Fruit fly (Drosophila melanogaster): ENCODE data around the gene CG18764.
A peak's percentile ranks its signal among the peaks of the same experiment; 100 is the strongest.

The CG18764 gene

DNA sequence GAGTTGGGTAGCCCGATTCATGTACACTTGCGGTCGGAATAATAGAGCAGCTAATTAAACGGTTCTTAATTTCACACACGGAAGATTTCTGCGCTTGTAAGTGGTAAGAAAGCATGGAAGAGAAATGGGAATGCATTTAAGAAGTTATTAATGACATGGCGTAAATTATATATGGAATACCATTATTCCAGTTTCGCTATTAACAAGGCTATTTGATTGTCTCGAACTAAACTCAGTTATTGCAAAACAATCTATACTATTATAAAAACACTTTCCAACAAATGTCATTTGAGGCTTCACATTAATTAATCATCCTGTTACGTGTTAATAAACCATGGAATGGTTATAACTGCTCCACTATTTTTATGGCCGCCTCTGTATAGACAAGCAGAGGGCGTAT lies 10.5 kb upstream of the CG18764 start:
- TF ChIP-seq CG17801 (GFP tag; optimal IDR thresholded peaks at IDR 0.05; ENCODE audit: partially characterized antibody) = no peak

DNA sequence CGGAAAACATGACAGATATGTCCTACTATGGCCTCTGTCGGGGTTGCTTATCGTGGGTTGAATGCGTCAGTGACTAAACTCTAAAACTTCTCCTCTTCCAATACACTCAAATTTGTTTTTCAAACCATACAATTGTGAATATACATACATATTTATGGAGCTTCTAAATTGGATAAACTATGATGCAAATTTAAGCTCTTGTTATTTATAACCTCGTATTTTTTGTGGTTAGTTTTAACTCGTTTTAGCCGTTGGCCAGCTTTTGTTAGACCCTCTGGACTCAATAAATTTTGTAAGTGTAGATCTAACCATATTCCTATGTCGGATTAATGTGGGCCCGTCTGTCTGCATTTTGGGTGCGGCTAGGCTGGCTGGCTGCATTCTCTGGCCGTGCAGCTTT lies 9.3 kb upstream of the CG18764 start:
- TF ChIP-seq CG17801 (GFP tag; optimal IDR thresholded peaks at IDR 0.05; ENCODE audit: partially characterized antibody) = no peak

DNA sequence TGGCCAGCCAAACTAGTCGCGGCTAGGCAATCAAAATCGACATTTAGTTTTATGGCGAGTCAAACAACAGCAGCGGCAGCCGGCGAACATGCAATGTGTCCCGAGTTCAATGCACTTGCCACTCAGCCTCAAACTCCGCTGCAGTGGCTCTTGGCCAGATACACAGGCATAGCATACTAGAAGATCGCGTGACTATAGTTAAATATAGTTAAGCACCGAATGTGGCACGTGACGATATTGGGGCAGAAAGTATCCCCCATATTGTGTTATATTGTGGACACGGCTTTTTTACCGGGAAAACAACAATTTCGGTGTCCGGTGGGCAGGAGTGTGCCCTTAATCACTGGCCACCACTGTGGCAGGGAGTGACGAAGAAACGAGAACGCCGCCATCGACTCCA lies 8.8 kb upstream of the CG18764 start:
- TF ChIP-seq CG17801 (GFP tag; optimal IDR thresholded peaks at IDR 0.05; ENCODE audit: partially characterized antibody) = no peak

DNA sequence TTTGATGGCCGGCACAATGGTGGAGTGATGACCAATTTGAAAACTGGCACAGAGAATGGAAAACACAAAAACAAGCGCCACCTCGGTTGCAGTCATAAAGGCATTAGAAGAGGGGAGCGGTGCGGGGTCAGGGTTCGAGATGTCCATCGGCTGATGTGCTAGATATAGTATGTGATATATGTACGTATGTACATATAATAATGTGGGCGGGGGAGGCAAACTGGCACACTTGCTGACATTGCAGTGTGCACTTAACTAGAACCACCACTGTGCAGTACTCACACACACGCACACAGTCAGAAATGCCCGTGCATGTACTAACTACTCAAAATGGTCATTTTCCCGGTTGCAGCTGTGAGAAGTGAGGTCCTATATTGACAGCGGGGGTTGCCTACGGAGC lies 7.8 kb upstream of the CG18764 start:
- no peak for TF ChIP-seq CG17801 (GFP tag; optimal IDR thresholded peaks at IDR 0.05; ENCODE audit: partially characterized antibody)

DNA sequence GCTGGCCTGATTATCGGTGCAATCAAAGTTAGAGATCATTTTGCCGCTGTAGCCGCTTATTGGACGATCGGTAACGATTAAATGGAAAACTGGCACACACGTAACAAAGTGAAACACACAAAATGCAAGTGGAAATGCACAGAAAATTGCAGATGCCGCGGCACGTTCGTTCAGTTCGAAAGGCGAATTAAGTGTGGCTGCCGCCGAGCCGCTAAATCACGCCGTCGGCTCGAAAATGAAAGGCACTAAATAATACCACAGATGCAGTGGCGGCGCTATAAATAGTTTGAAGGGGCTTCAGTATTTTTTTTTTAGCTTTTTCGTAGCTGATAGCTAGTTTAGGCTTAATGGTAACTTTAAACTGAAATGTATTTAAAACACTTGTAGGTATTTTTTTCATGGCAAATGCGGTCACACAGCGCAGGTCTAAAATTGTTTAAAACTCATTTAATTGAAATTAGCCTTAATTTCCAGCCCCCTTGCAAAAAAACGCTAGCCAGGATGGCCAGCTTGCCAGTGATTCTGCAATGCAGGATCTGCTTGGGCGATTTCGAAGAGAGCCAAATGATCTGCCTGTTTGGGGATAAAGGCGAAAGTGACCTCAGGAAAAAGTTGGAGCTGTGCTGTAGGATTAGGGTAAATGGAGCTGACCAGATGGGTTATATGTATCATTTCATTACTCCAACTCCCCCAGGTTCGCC lies 6.8 kb upstream of the CG18764 start, which contains the start of the genes Jupiter and CG14710:
TSS of gene Jupiter (minus strand) at position 198 of the 701 bp plus-strand sequence.
TSS of gene CG14710 (plus strand) at position 382 of the 701 bp plus-strand sequence.
- peak; percentile 45 for TF ChIP-seq CG17801 (GFP tag; optimal IDR thresholded peaks at IDR 0.05; ENCODE audit: partially characterized antibody)

DNA sequence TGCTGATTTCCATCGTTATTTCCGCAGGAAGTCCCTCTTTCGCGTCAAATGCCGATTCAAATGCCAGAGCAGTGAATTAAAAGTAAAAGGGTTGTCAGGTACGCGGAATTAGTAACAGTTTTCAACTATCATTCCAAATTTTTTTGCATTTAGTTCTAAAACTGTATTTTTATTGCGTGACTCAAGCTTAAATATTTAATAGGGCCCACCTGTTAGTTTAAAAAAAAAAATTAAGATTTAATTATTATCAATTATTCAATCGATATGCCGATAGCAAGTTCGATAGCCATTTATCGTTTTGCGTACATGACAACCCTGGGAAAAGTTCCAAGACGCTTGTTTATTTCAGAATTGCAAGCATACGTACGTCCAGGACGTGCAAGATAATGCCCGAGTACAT lies 3.7 kb upstream of the CG18764 start, which contains the start of gene CG14711:
TSS of gene CG14711 (plus strand) at position 315 of the 400 bp plus-strand sequence.
- TF ChIP-seq CG17801 (GFP tag; optimal IDR thresholded peaks at IDR 0.05; ENCODE audit: partially characterized antibody) = peak; percentile 86

DNA sequence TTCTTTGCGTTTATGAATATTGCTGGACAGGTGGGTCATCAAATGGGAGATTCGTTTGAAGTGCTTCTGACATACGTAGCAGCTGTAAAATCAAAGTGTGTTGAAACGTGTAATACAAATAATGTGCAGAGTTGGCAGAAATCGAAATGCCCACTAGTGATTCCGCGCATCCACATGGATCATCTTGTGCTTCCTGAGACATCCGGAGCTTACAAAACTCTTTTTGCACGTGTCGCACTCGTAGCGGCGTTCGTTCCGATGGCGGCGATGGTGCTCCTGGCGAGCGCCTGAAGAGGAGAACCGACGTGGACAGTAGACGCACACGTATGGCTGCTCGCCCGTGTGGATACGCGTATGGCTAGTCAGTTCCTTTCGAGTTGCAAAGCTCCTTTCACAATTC lies 1.1 kb upstream of the CG18764 start, which contains the start of gene Zaf1:
TSS of gene Zaf1 (minus strand) at position 101 of the 400 bp plus-strand sequence.
- no peak for TF ChIP-seq CG17801 (GFP tag; optimal IDR thresholded peaks at IDR 0.05; ENCODE audit: partially characterized antibody)

DNA sequence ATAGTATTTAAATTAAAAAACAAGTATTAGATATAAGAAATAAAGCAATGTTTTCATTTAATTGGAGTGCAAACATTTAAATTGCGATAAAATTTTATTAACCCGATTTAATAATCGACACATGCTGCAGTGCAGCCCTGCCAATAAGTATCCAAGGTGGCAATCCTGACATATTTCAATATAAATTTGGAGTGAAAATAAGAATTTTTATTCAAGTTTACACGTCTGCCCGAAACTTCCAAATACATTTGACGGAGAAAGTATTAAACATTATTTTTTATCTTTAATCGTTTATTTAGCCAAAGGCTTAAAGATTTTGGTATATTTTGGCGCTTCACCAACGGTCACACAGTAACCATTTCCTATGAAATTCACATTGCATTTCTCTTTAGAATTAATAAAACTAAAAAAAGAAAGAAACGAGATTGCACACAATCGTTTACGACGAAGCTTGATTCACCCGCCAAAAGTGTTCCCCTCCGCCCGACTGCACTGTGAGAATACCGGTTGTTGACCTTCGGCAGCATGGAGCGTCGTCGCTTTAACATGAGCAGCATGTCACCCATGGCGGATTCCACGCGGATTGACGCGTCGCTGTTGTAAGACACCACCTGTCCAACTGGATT lies 1.8 kb downstream of the CG18764 start, which contains the start of gene CG14712:
TSS of gene CG14712 (plus strand) at position 344 of the 626 bp plus-strand sequence.
- peak; percentile 7 for TF ChIP-seq CG17801 (GFP tag; optimal IDR thresholded peaks at IDR 0.05; ENCODE audit: partially characterized antibody)

DNA sequence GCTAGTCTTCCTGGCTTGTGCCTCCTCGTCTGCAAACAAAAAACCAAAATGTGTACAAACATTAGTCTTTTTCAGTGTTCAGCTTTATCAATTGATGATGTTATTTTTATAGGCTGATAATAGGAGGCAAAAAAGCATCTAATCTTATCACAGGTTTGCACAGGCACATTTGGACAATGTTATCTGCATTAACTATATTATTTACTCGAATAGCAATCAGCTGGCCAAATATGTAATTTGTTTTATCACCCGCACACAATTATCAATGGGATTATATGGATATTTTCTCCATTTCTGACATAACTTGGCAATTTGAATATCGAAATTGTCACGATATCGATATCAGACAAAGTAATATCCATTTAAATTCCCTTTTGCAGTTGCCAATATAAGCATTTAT lies 10.9 kb downstream of the CG18764 start:
- TF ChIP-seq CG17801 (GFP tag; optimal IDR thresholded peaks at IDR 0.05; ENCODE audit: partially characterized antibody) = no peak

DNA sequence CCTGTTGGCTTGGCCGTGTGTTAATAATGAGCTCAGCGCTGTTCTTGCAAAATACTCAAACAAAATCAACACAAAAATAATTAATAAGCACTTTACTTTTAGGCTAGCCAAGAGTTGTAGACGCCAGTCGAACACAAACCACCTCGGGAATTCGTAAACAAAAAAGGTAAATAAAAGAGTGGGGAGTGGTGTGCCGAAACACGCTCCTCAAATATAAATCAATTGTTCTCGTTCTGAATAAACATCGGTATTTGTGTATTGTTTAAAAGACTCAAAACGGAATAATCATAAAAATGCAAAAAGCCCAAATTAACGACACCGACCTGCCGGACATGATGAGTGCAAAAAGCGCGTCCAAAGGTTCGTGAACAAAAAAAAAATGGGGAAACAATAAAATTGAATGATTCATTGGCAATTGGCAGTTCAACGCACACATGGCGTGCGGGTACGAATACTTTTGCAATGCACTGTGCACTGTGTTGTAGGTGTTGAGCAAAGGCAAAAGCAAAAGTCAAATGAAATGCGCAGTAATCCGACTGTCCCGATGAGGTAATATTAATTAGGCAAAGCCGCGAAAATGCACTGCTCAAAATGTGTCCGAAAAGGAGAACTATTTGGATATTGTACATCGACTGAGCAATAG lies 13.4 kb downstream of the CG18764 start:
- peak; percentile 39 for TF ChIP-seq CG17801 (GFP tag; optimal IDR thresholded peaks at IDR 0.05; ENCODE audit: partially characterized antibody)

DNA sequence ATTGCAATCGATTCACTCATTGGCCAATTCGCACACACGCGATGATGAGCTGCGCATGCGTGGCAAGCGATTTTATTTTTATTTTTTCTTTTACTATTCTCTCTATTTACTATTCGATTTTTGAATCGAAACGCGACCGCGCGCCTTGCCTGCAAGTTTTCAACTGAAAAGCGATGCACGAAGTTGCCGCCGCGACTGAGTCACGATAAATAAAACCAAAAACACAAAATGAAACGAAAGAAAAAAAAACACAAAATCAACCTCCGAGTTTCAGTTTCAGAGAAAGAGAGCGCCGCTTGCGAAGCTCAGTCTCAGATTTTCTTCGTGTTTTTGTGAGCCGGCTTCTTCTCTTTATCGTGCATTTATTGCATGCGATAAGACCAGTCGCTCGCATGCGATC lies 20.1 kb downstream of the CG18764 start:
- TF ChIP-seq CG17801 (GFP tag; optimal IDR thresholded peaks at IDR 0.05; ENCODE audit: partially characterized antibody) = peak; percentile 83

DNA sequence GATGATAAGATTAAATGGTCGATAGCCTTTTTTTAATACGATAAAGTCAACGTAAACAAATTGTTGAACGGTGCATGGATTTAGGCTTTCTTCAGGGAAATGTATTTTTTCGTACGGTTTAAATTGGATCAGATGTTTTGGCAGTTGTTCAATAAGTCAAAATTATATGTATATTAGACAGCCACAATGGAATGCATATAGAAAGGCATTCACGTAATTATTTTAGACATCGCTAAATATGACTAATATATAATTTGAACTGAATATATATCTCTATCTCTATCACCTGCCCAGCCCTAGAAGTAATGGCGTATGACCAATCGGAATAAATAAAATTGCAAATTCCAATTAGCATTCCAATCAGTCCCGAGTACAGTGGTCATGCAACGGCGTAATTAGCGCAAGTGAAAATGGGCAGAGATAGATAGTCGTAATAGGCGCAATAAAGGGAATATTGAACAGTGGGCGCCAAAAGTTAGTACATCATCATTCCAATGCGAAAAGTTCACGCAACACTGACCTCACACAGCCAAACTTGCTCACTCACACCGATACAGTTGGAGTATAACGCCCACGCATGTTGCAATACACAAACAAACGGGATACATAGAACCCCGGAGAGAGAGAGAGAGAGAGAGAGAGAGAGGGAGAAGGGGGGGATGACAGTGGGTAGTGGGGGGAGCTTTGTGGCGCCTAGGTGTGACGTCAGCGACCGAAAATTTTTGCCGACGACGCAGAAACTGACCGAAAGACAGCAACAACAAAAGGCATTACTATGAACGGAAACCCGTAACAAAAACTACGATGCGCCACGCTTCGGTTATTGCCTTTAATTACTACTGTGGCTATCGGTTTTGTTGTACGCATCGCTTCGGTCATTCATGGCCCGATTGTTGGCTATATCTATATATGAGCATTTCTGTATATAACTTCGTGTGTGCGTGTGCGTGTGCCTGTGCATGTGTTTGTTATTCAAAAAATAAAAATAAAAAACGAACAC lies 22.0 kb downstream of the CG18764 start:
- TF ChIP-seq CG17801 (GFP tag; optimal IDR thresholded peaks at IDR 0.05; ENCODE audit: partially characterized antibody) = no peak

DNA sequence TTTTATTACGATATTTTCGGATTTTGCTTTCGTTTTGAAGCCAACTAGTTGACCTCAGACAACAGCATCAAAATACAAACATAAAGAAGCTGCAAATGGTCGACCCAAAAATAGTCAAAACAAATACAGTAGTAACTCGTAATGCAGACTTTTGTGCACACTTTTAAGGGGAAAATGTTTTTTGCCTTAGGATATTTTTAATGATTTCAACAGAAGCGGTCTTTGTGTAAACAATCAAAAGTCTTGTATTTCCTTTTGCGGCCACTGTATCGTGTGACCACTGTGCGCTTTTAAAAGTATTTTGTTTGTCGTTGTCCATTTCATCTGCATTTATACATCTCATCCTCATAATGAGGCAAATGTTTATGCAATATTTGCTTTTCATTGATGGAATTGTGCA lies 22.8 kb downstream of the CG18764 start:
- peak; percentile 74 for TF ChIP-seq CG17801 (GFP tag; optimal IDR thresholded peaks at IDR 0.05; ENCODE audit: partially characterized antibody)

All from ovary, adult (tissue).